Fruit fly (Drosophila melanogaster) whole organism: Measurements from ENCODE around the gene ZC3H3.

Source experiments
- pan ChIP-seq: fragments of >200 bp; optimal IDR thresholded peaks from 2 replicates; lab custom pipeline; 2017
- usp ChIP-seq: fragments of >200 bp; optimal IDR thresholded peaks from 2 replicates; lab custom pipeline; 2017; ENCODE audit warnings: missing biosample characterization, missing genetic modification characterization, mixed read lengths

- TF ChIP-seq usp (GFP tag; lab: Kevin White, UChicago) (no peak), pan (no peak)
Measured at dm6 chr3L:8540509-8540908, 30.9 kb upstream of the ZC3H3 start.
